Worm (Caenorhabditis elegans) whole organism, mixed stage, embryonic: Measurements from ENCODE around the gene alx-1.

Experiments
- blmp-1 ChIP-seq: fragments of 150-350 bp; optimal IDR thresholded peaks from 2 replicates; lab custom pipeline; 2014; ENCODE audit warnings: missing biosample characterization, missing genetic modification characterization
- elt-3 ChIP-seq: fragments of 150-350 bp; optimal IDR thresholded peaks from 2 replicates; lab custom pipeline; 2014; ENCODE audit warnings: missing biosample characterization, missing genetic modification characterization
- lsy-2 ChIP-seq: fragments of 150-350 bp; optimal IDR thresholded peaks from 2 replicates; lab custom pipeline; 2014; ENCODE audit warnings: missing biosample characterization, missing genetic modification characterization
- mab-5 ChIP-seq: fragments of 150-350 bp; optimal IDR thresholded peaks from 2 replicates; lab custom pipeline; 2014; ENCODE audit warnings: missing biosample characterization, missing genetic modification characterization
- nhr-12 ChIP-seq: fragments of 150-350 bp; optimal IDR thresholded peaks from 2 replicates; lab custom pipeline; 2014; ENCODE audit warnings: missing biosample characterization, missing genetic modification characterization
- nhr-237 ChIP-seq: fragments of 150-350 bp; optimal IDR thresholded peaks from 2 replicates; lab custom pipeline; 2014; ENCODE audit warnings: missing biosample characterization, missing genetic modification characterization
- nhr-76 ChIP-seq: sonication (generic microtip); optimal IDR thresholded peaks from 2 replicates; lab custom pipeline; 2017; ENCODE audit warnings: missing biosample characterization, missing genetic modification characterization
- unc-39 ChIP-seq: fragments of 150-350 bp; optimal IDR thresholded peaks from 2 replicates; lab custom pipeline; 2014; ENCODE audit warnings: missing biosample characterization, missing genetic modification characterization
- unc-62 ChIP-seq: fragments of 150-350 bp; optimal IDR thresholded peaks from 2 replicates; lab custom pipeline; 2014; ENCODE audit warnings: missing biosample characterization, missing genetic modification reagents, missing genetic modification characterization
- ztf-11 ChIP-seq: fragments of 150-350 bp; optimal IDR thresholded peaks from 2 replicates; lab custom pipeline; 2014; ENCODE audit warnings: missing biosample characterization, missing genetic modification characterization

- TF ChIP-seq unc-62 (GFP tag; lab: Kevin White, UChicago) = no peak
- TF ChIP-seq unc-39 (tag; lab: Kevin White, UChicago) = no peak
- TF ChIP-seq elt-3 (tag; lab: Kevin White, UChicago) = no peak
- TF ChIP-seq nhr-237 (tag; lab: Kevin White, UChicago) = no peak
- TF ChIP-seq mab-5 = no peak
- no peak for TF ChIP-seq nhr-12 (tag; lab: Kevin White, UChicago)
- TF ChIP-seq nhr-76 (tag; lab: Kevin White, UChicago) = no peak
- no peak for TF ChIP-seq lsy-2 (tag; lab: Kevin White, UChicago)
- no peak for TF ChIP-seq ztf-11
- TF ChIP-seq blmp-1 (tag; lab: Kevin White, UChicago) = no peak
Observed at ce11 chrIII:10004213-10004612, 47.1 kb downstream of the alx-1 start, which contains the start of gene C05B5.11.
